Worm (Caenorhabditis elegans) whole organism, L4 larva: ENCODE measurements around the gene set-20.

ENCODE experiments used
- D1046.2 ChIP-seq: fragments of 200-800 bp; sonication (Bioruptor generic); IDR thresholded peaks from 2 replicates; pipeline ENCODE4 v1.3.6; 2022; ENCODE audit warnings: missing genetic modification characterization, missing compliant biosample characterization
- F10B5.3 ChIP-seq: sonication (generic microtip); optimal IDR thresholded peaks from 2 replicates; lab custom pipeline; 2016; ENCODE audit warnings: mild to moderate bottlenecking, missing genetic modification characterization, missing compliant biosample characterization
- F26F4.8 ChIP-seq: fragments of 200-800 bp; sonication (Bioruptor generic); conservative IDR thresholded peaks from 2 replicates; pipeline ENCODE4 v1.3.6; 2022; ENCODE audit warnings: missing genetic modification characterization, missing compliant biosample characterization
- F44E2.7 ChIP-seq: fragments of 200-800 bp; sonication (Bioruptor generic); IDR thresholded peaks from 2 replicates; pipeline ENCODE4 v2.1.2; 2022; ENCODE audit warnings: missing genetic modification characterization, missing compliant biosample characterization
- F49E8.2 ChIP-seq: sonication (generic microtip); optimal IDR thresholded peaks from 2 replicates; lab custom pipeline; 2016; ENCODE audit warnings: missing compliant biosample characterization, mild to moderate bottlenecking, missing genetic modification characterization, borderline replicate concordance
- R02D3.7 ChIP-seq: fragments of 150-350 bp; sonication (generic microtip); optimal IDR thresholded peaks from 3 replicates; lab custom pipeline; 2014; ENCODE audit warnings: missing biosample characterization, missing genetic modification characterization
- T20F7.1 ChIP-seq: fragments of 200-800 bp; sonication (Bioruptor generic); optimal IDR thresholded peaks from 2 replicates; lab custom pipeline; 2018; ENCODE audit warnings: mild to moderate bottlenecking, missing genetic modification characterization, missing compliant biosample characterization
- T26A8.4 ChIP-seq: fragments of 200-800 bp; sonication (Bioruptor generic); IDR thresholded peaks from 2 replicates; pipeline ENCODE4 v1.3.6; 2022; ENCODE audit warnings: missing genetic modification characterization, missing compliant biosample characterization
- Y48G9A.11 ChIP-seq: fragments of 200-800 bp; sonication (Bioruptor generic); IDR thresholded peaks from 2 replicates; pipeline ENCODE4 v1.3.6; 2022; ENCODE audit warnings: missing genetic modification reagents, missing genetic modification characterization, missing compliant biosample characterization
- Y5F2A.4 ChIP-seq: fragments of 200-800 bp; sonication (Bioruptor generic); optimal IDR thresholded peaks from 2 replicates; lab custom pipeline; 2018; ENCODE audit warnings: mild to moderate bottlenecking, missing genetic modification characterization, missing compliant biosample characterization
- aha-1 ChIP-seq: fragments of 150-350 bp; peaks from one replicate; lab custom pipeline; 2014; ENCODE audit warnings: missing biosample characterization, missing genetic modification characterization
- ama-1 ChIP-seq: fragments of 150-350 bp; optimal IDR thresholded peaks from 2 replicates; lab custom pipeline; 2014; ENCODE audit warnings: inconsistent platforms, mixed read lengths
- arid-1 ChIP-seq: fragments of 200-800 bp; sonication (Bioruptor generic); conservative IDR thresholded peaks from 2 replicates; pipeline ENCODE4 v1.3.6; 2022; ENCODE audit warnings: missing genetic modification reagents, missing genetic modification characterization, missing compliant biosample characterization
- ceh-28 ChIP-seq: fragments of 150-350 bp; optimal IDR thresholded peaks from 2 replicates; lab custom pipeline; 2014; ENCODE audit warnings: missing biosample characterization, missing genetic modification reagents, missing genetic modification characterization
- ceh-44 ChIP-seq: fragments of 200-800 bp; sonication (Bioruptor generic); IDR thresholded peaks from 2 replicates; pipeline ENCODE4 v1.3.6; 2022; ENCODE audit warnings: missing genetic modification reagents, missing genetic modification characterization, missing compliant biosample characterization
- ces-1 ChIP-seq: fragments of 150-350 bp; sonication (generic microtip); optimal IDR thresholded peaks from 4 replicates; lab custom pipeline; 2014; ENCODE audit warnings: missing biosample characterization, missing genetic modification reagents, missing genetic modification characterization
- cey-2 ChIP-seq: sonication (generic microtip); optimal IDR thresholded peaks from 3 replicates; lab custom pipeline; 2017; ENCODE audit warnings: missing genetic modification characterization, mild to moderate bottlenecking, missing compliant biosample characterization, antibody characterized with exemption, borderline replicate concordance; ENCODE audit not compliant: insufficient read depth
- daf-16 ChIP-seq, 3 experiments: sonication (generic microtip); optimal IDR thresholded peaks; 2 replicates each; lab custom pipeline; 2016 to 2017; ENCODE audit warnings: missing genetic modification characterization in 3 of 3, missing genetic modification reagents in 3 of 3, mild to moderate bottlenecking in 2 of 3, missing compliant biosample characterization in 2 of 3, missing biosample characterization in 1 of 3, moderate library complexity in 1 of 3
- egl-43 ChIP-seq: fragments of 200-800 bp; sonication (Bioruptor generic); IDR thresholded peaks from 2 replicates; pipeline ENCODE4 v1.3.6; 2022; ENCODE audit warnings: missing genetic modification reagents, missing genetic modification characterization, missing compliant biosample characterization
- fos-1 ChIP-seq: fragments of 150-350 bp; optimal IDR thresholded peaks from 2 replicates; lab custom pipeline; 2014; ENCODE audit warnings: missing biosample characterization, missing genetic modification characterization
- hlh-11 ChIP-seq: fragments of 200-800 bp; sonication (Bioruptor generic); optimal IDR thresholded peaks from 2 replicates; lab custom pipeline; 2018; ENCODE audit warnings: mild to moderate bottlenecking, missing genetic modification characterization, missing compliant biosample characterization
- hlh-30 ChIP-seq: sonication (generic microtip); optimal IDR thresholded peaks from 2 replicates; lab custom pipeline; 2017; ENCODE audit warnings: antibody characterized with exemption, mild to moderate bottlenecking, missing genetic modification characterization, missing compliant biosample characterization; ENCODE audit not compliant: insufficient read depth
- hmg-1.1 ChIP-seq: fragments of 200-800 bp; sonication (Bioruptor generic); IDR thresholded peaks from 2 replicates; pipeline ENCODE4 v1.3.6; 2022; ENCODE audit warnings: missing genetic modification reagents, missing genetic modification characterization, missing compliant biosample characterization
- lin-29 ChIP-seq: fragments of 200-800 bp; sonication (Bioruptor generic); IDR thresholded peaks from 2 replicates; pipeline ENCODE4 v1.3.6; 2022; ENCODE audit warnings: missing genetic modification reagents, missing genetic modification characterization, missing compliant biosample characterization
- lin-38 ChIP-seq: fragments of 200-800 bp; sonication (Bioruptor generic); IDR thresholded peaks from 2 replicates; pipeline ENCODE4 v1.3.6; 2022; ENCODE audit warnings: missing genetic modification reagents, missing genetic modification characterization, missing compliant biosample characterization
- lin-39 ChIP-seq: fragments of 150-350 bp; optimal IDR thresholded peaks from 2 replicates; lab custom pipeline; 2014; ENCODE audit warnings: missing biosample characterization, missing genetic modification reagents, missing genetic modification characterization
- lsy-2 ChIP-seq, 2 experiments: fragments of 150-350 bp in 1 of 2; sonication (generic microtip) in 1 of 2; optimal IDR thresholded peaks; 2 replicates each; lab custom pipeline; 2014 to 2017; ENCODE audit warnings: missing biosample characterization in 2 of 2, missing genetic modification characterization in 2 of 2
- madf-5 ChIP-seq, 2 experiments: fragments of 200-800 bp; sonication (Bioruptor generic); IDR thresholded peaks; 2 replicates each; pipeline ENCODE4 v1.3.6; 2022; ENCODE audit warnings: missing compliant biosample characterization in 2 of 2, missing genetic modification characterization in 2 of 2
- mdl-1 ChIP-seq, 2 experiments: fragments of 150-350 bp in 1 of 2; sonication (generic microtip) in 1 of 2; optimal IDR thresholded peaks; 2 replicates each; lab custom pipeline; 2014 to 2017; ENCODE audit warnings: missing biosample characterization in 2 of 2, missing genetic modification characterization in 2 of 2
- mep-1 ChIP-seq: fragments of 150-350 bp; sonication (generic microtip); optimal IDR thresholded peaks from 3 replicates; lab custom pipeline; 2014; ENCODE audit warnings: missing biosample characterization, missing genetic modification characterization
- mes-2 ChIP-seq: sonication (generic microtip); optimal IDR thresholded peaks from 2 replicates; lab custom pipeline; 2016; ENCODE audit warnings: missing genotype, mild to moderate bottlenecking, missing genetic modification characterization, missing compliant biosample characterization; ENCODE audit not compliant: poor library complexity, severe bottlenecking
- mxl-2 ChIP-seq: fragments of 200-800 bp; sonication (Bioruptor generic); conservative IDR thresholded peaks from 2 replicates; pipeline ENCODE4 v1.3.6; 2022; ENCODE audit warnings: missing genetic modification reagents, missing genetic modification characterization, missing compliant biosample characterization
- nhr-10 ChIP-seq: fragments of 150-350 bp; optimal IDR thresholded peaks from 2 replicates; lab custom pipeline; 2014; ENCODE audit warnings: missing biosample characterization, missing genetic modification characterization
- nhr-111 ChIP-seq: fragments of 200-800 bp; sonication (Bioruptor generic); optimal IDR thresholded peaks from 2 replicates; lab custom pipeline; 2018; ENCODE audit warnings: mild to moderate bottlenecking, missing genetic modification characterization, missing compliant biosample characterization
- nhr-237 ChIP-seq: sonication (generic microtip); optimal IDR thresholded peaks from 2 replicates; lab custom pipeline; 2017; ENCODE audit warnings: missing biosample characterization, missing genetic modification characterization
- nhr-28 ChIP-seq: fragments of 150-350 bp; optimal IDR thresholded peaks from 2 replicates; lab custom pipeline; 2014; ENCODE audit warnings: missing biosample characterization, missing genetic modification characterization
- nhr-41 ChIP-seq: fragments of 200-800 bp; sonication (Bioruptor generic); IDR thresholded peaks from 2 replicates; pipeline ENCODE4 v1.3.6; 2022; ENCODE audit warnings: missing genetic modification reagents, missing genetic modification characterization, missing compliant biosample characterization
- nhr-42 ChIP-seq: fragments of 200-800 bp; sonication (Bioruptor generic); IDR thresholded peaks from 2 replicates; pipeline ENCODE4 v1.3.6; 2022; ENCODE audit warnings: missing genetic modification characterization, missing compliant biosample characterization
- nhr-48 ChIP-seq: sonication (generic microtip); optimal IDR thresholded peaks from 2 replicates; lab custom pipeline; 2016; ENCODE audit warnings: mild to moderate bottlenecking, missing genetic modification characterization, missing compliant biosample characterization
- nhr-76 ChIP-seq: fragments of 150-350 bp; optimal IDR thresholded peaks from 2 replicates; lab custom pipeline; 2014; ENCODE audit warnings: missing biosample characterization, missing genetic modification characterization
- rbr-2 ChIP-seq: sonication (generic microtip); optimal IDR thresholded peaks from 2 replicates; lab custom pipeline; 2016; ENCODE audit warnings: missing genotype, missing genetic modification characterization, missing compliant biosample characterization
- sdz-12 ChIP-seq: fragments of 200-800 bp; sonication (Bioruptor generic); optimal IDR thresholded peaks from 2 replicates; lab custom pipeline; 2018; ENCODE audit warnings: mild to moderate bottlenecking, missing genetic modification characterization, missing compliant biosample characterization
- snpc-1.2 ChIP-seq: fragments of 200-800 bp; sonication (Bioruptor generic); IDR thresholded peaks from 2 replicates; pipeline ENCODE4 v1.3.6; 2022; ENCODE audit warnings: missing genetic modification reagents, missing genetic modification characterization, missing compliant biosample characterization
- snpc-4 ChIP-seq: fragments of 150-350 bp; optimal IDR thresholded peaks from 2 replicates; lab custom pipeline; 2014; ENCODE audit warnings: missing biosample characterization, missing genetic modification characterization
- spr-1 ChIP-seq: sonication (generic microtip); optimal IDR thresholded peaks from 2 replicates; lab custom pipeline; 2016; ENCODE audit warnings: mild to moderate bottlenecking, missing genetic modification characterization, missing compliant biosample characterization
- tag-97 ChIP-seq: fragments of 200-800 bp; sonication (Bioruptor generic); IDR thresholded peaks from 2 replicates; pipeline ENCODE4 v1.3.6; 2022; ENCODE audit warnings: missing genetic modification characterization, missing compliant biosample characterization
- unc-39 ChIP-seq: sonication (generic microtip); optimal IDR thresholded peaks from 2 replicates; lab custom pipeline; 2017; ENCODE audit warnings: missing biosample characterization, missing genetic modification characterization
- zag-1 ChIP-seq: fragments of 150-350 bp; optimal IDR thresholded peaks from 2 replicates; lab custom pipeline; 2014; ENCODE audit warnings: missing biosample characterization, missing genetic modification characterization
- zfp-2 ChIP-seq: sonication (generic microtip); optimal IDR thresholded peaks from 2 replicates; lab custom pipeline; 2016; ENCODE audit warnings: mild to moderate bottlenecking, missing genetic modification characterization, missing compliant biosample characterization
- zfp-3 ChIP-seq: fragments of 200-800 bp; sonication (Bioruptor generic); conservative IDR thresholded peaks from 2 replicates; pipeline ENCODE4 v1.3.6; 2022; ENCODE audit warnings: missing genetic modification reagents, missing genetic modification characterization, missing compliant biosample characterization
- ztf-7 ChIP-seq: fragments of 150-350 bp; optimal IDR thresholded peaks from 2 replicates; lab custom pipeline; 2014; ENCODE audit warnings: missing biosample characterization, missing genetic modification characterization

Gene set-20

ce11 chrX:5713479-5713878, 27.5 kb upstream of the set-20 start (continued):
- peak; percentile 44 to 90; a peak in 2 of 4 replicates for TF ChIP-seq madf-5 (GFP tag; IDR thresholded peaks at IDR 0.05; lab: Robert Waterston, UW)
- peak; percentile 67; the same call in 1 of the 2 replicates for TF ChIP-seq ceh-44 (GFP tag; lab: Robert Waterston, UW)
- peak; percentile 14 for TF ChIP-seq Y5F2A.4
- no peak for TF ChIP-seq snpc-4 (tag; lab: Kevin White, UChicago)
- TF ChIP-seq rbr-2: no peak
- peak; percentile 61 for TF ChIP-seq mep-1 (tag; lab: Kevin White, UChicago)
- no peak; the same call in 1 of the 2 replicates for TF ChIP-seq zfp-3 (GFP tag; lab: Robert Waterston, UW)
- peak; percentile 65; the same call in 1 of the 2 replicates for TF ChIP-seq D1046.2
- no peak for TF ChIP-seq nhr-76 (tag; lab: Kevin White, UChicago)
- peak; percentile 2 for TF ChIP-seq hlh-11
- TF ChIP-seq unc-39 (tag; lab: Kevin White, UChicago): no peak
- TF ChIP-seq lin-38 (GFP tag; lab: Robert Waterston, UW): peak; percentile 77
- TF ChIP-seq F10B5.3 (tag; lab: Kevin White, UChicago): no peak
- no peak for TF ChIP-seq T20F7.1 (GFP tag; lab: Kevin White, UChicago)
- 0 out of 2 replicates have a peak, but pooled peaks have one; percentile 39 for TF ChIP-seq mxl-2 (GFP tag; lab: Robert Waterston, UW)
- no peak for TF ChIP-seq fos-1 (tag; lab: Kevin White, UChicago)
- TF ChIP-seq Y48G9A.11: no peak; the same call in 1 of the 2 replicates
- TF ChIP-seq spr-1 (tag; lab: Kevin White, UChicago): peak; percentile 27
- no peak; the same call in 1 of the 2 replicates for TF ChIP-seq nhr-41
- TF ChIP-seq egl-43: peak; percentile 80
- TF ChIP-seq nhr-111 (GFP tag; lab: Kevin White, UChicago): peak; percentile 43
- TF ChIP-seq nhr-48 (tag; lab: Kevin White, UChicago): peak; percentile 11
- no peak for TF ChIP-seq tag-97 (GFP tag; lab: Robert Waterston, UW)
- no peak for TF ChIP-seq mdl-1 (tag; optimal IDR thresholded peaks at IDR 0.05; lab: Kevin White, UChicago)
- no peak for TF ChIP-seq ces-1 (GFP tag; lab: Kevin White, UChicago)
- peak; percentile 34 for TF ChIP-seq aha-1 (tag; lab: Kevin White, UChicago)
- no peak for TF ChIP-seq ceh-28 (tag; lab: Kevin White, UChicago)
- TF ChIP-seq arid-1: peak; percentile 79
- peak; percentile 43 for TF ChIP-seq F49E8.2 (tag; lab: Kevin White, UChicago)
- no peak for TF ChIP-seq lin-39 (tag; lab: Kevin White, UChicago)
- TF ChIP-seq nhr-42 (GFP tag; lab: Robert Waterston, UW): peak; percentile 39; the same call in 1 of the 2 replicates
- peak; percentile 26 for TF ChIP-seq hlh-30 (tag; lab: Kevin White, UChicago)
- peak; percentile 59 for TF ChIP-seq T26A8.4 (GFP tag; lab: Robert Waterston, UW)
- TF ChIP-seq sdz-12: peak; percentile 12
- no peak for TF ChIP-seq nhr-10 (tag; lab: Kevin White, UChicago)
- no peak for TF ChIP-seq zfp-2 (tag; lab: Kevin White, UChicago)
- TF ChIP-seq zag-1 (tag; lab: Kevin White, UChicago): no peak
- TF ChIP-seq nhr-237 (tag; lab: Kevin White, UChicago): no peak
- peak; percentile 86; the same call in 1 of the 2 replicates for TF ChIP-seq F44E2.7 (GFP tag; lab: Robert Waterston, UW)
- peak; percentile 93 for TF ChIP-seq F26F4.8 (GFP tag; lab: Robert Waterston, UW)
- peak; percentile 19 for TF ChIP-seq nhr-28
- TF ChIP-seq lin-29 (GFP tag; lab: Robert Waterston, UW): no peak
- TF ChIP-seq ztf-7 (tag; lab: Kevin White, UChicago): peak; percentile 35
- no peak for TF ChIP-seq ama-1
- no peak for TF ChIP-seq R02D3.7 (tag; lab: Kevin White, UChicago)
- TF ChIP-seq daf-16 (GFP tag; optimal IDR thresholded peaks at IDR 0.05; lab: Kevin White, UChicago): peak in 1 of 2 experiments; percentile 85
- peak; percentile 65 for TF ChIP-seq daf-16 (tag; optimal IDR thresholded peaks at IDR 0.05; lab: Kevin White, UChicago)
- TF ChIP-seq snpc-1.2 (GFP tag; lab: Robert Waterston, UW): peak; percentile 87
- peak; percentile 42; the same call in 1 of the 2 replicates for TF ChIP-seq hmg-1.1
- peak; percentile 67 for TF ChIP-seq mes-2 (tag; lab: Kevin White, UChicago)
- peak in 1 of 2 experiments; percentile 39 for TF ChIP-seq lsy-2 (tag; optimal IDR thresholded peaks at IDR 0.05; lab: Kevin White, UChicago)
- no peak for TF ChIP-seq cey-2 (tag; lab: Kevin White, UChicago)
